Fruit fly (Drosophila melanogaster) whole organism, embryonic: ENCODE measurements around the gene Dtg.
A peak's percentile ranks its signal among the peaks of the same experiment; 100 is the strongest.

Source experiments
- Bgb ChIP-seq: fragments of 200-800 bp; sonication (Bioruptor generic); IDR thresholded peaks from 2 replicates; pipeline ENCODE4 v1.3.6; 2022; ENCODE audit warnings: missing biosample characterization, missing genetic modification characterization; ENCODE audit not compliant: partially characterized antibody
- CG10147 ChIP-seq: fragments of 200-800 bp; sonication (Bioruptor generic); optimal IDR thresholded peaks from 2 replicates; lab custom pipeline; 2019; ENCODE audit warnings: missing biosample characterization, mild to moderate bottlenecking, missing genetic modification characterization, moderate library complexity
- CG11560 ChIP-seq: fragments of 200-800 bp; sonication (Bioruptor generic); IDR thresholded peaks from 3 replicates; pipeline ENCODE4 v1.3.6; 2022; ENCODE audit warnings: missing biosample characterization, missing genetic modification characterization
- CG16815 ChIP-seq: fragments of 200-800 bp; sonication (Bioruptor generic); optimal IDR thresholded peaks from 3 replicates; lab custom pipeline; 2017; ENCODE audit warnings: missing biosample characterization, mild to moderate bottlenecking, missing genetic modification characterization
- CG31365 ChIP-seq: fragments of 200-800 bp; sonication (Bioruptor generic); optimal IDR thresholded peaks from 2 replicates; lab custom pipeline; 2018; ENCODE audit warnings: missing biosample characterization, mild to moderate bottlenecking, missing genetic modification characterization
- CG34224 ChIP-seq: fragments of 200-800 bp; sonication (Bioruptor generic); IDR thresholded peaks from 3 replicates; pipeline ENCODE4 v1.3.6; 2022; ENCODE audit warnings: missing biosample characterization, missing genetic modification characterization; ENCODE audit not compliant: partially characterized antibody
- CG42726 ChIP-seq: fragments of 200-800 bp; sonication (Bioruptor generic); IDR thresholded peaks from 2 replicates; pipeline ENCODE4 v1.3.6; 2022; ENCODE audit warnings: missing biosample characterization, missing genetic modification characterization; ENCODE audit not compliant: partially characterized antibody
- CG4282 ChIP-seq: fragments of 200-800 bp; sonication (Bioruptor generic); optimal IDR thresholded peaks from 2 replicates; lab custom pipeline; 2016; ENCODE audit warnings: missing biosample characterization, missing genetic modification characterization
- CG5245 ChIP-seq: fragments of 200-800 bp; sonication (Bioruptor generic); optimal IDR thresholded peaks from 3 replicates; lab custom pipeline; 2016; ENCODE audit warnings: missing biosample characterization, missing genetic modification characterization
- CG6254 ChIP-seq: fragments of 200-800 bp; sonication (Bioruptor generic); optimal IDR thresholded peaks from 3 replicates; lab custom pipeline; 2017; ENCODE audit warnings: mild to moderate bottlenecking, missing biosample characterization, missing genetic modification reagents, missing genetic modification characterization
- CG6654 ChIP-seq: fragments of 200-800 bp; sonication (Bioruptor generic); optimal IDR thresholded peaks from 2 replicates; lab custom pipeline; 2017; ENCODE audit warnings: missing biosample characterization, mild to moderate bottlenecking, missing genetic modification characterization
- CG7839 ChIP-seq: fragments of 200-800 bp; sonication (Bioruptor generic); optimal IDR thresholded peaks from 3 replicates; lab custom pipeline; 2018; ENCODE audit warnings: missing biosample characterization, mild to moderate bottlenecking, missing genetic modification characterization, moderate library complexity
- CG7928 ChIP-seq: fragments of 200-800 bp; sonication (Bioruptor generic); optimal IDR thresholded peaks from 2 replicates; lab custom pipeline; 2017; ENCODE audit warnings: missing biosample characterization, mild to moderate bottlenecking, missing genetic modification characterization
- CG7987 ChIP-seq: fragments of 200-800 bp; sonication (Bioruptor generic); optimal IDR thresholded peaks from 2 replicates; lab custom pipeline; 2018; ENCODE audit warnings: missing biosample characterization, mild to moderate bottlenecking, missing genetic modification characterization, moderate library complexity
- CG8290 ChIP-seq, 3 experiments: fragments of 200-800 bp; sonication (Bioruptor generic); optimal IDR thresholded peaks; 2 replicates each; lab custom pipeline; 2016 to 2019; ENCODE audit warnings: missing biosample characterization in 3 of 3, missing genetic modification characterization in 3 of 3, mild to moderate bottlenecking in 2 of 3, moderate library complexity in 1 of 3
- CTCF ChIP-seq: fragments of 200-800 bp; sonication (Bioruptor generic); optimal IDR thresholded peaks from 2 replicates; lab custom pipeline; 2017; ENCODE audit warnings: missing biosample characterization, mild to moderate bottlenecking, missing genetic modification characterization, moderate library complexity
- Camta ChIP-seq: fragments of 200-800 bp; sonication (Bioruptor generic); optimal IDR thresholded peaks from 2 replicates; lab custom pipeline; 2016; ENCODE audit warnings: missing biosample characterization, missing genetic modification characterization
- CkIIα-i1 ChIP-seq: fragments of 200-800 bp; sonication (Bioruptor generic); IDR thresholded peaks from 2 replicates; pipeline ENCODE4 v1.3.6; 2022; ENCODE audit warnings: missing biosample characterization, missing genetic modification characterization
- D19B ChIP-seq: fragments of 200-800 bp; sonication (Bioruptor generic); optimal IDR thresholded peaks from 2 replicates; lab custom pipeline; 2017; ENCODE audit warnings: missing biosample characterization, mild to moderate bottlenecking, missing genetic modification characterization
- Dip3 ChIP-seq: fragments of 200-800 bp; sonication (Bioruptor generic); optimal IDR thresholded peaks from 3 replicates; lab custom pipeline; 2016; ENCODE audit warnings: missing biosample characterization, missing genetic modification characterization
- Dref ChIP-seq: fragments of 200-800 bp; sonication (Bioruptor generic); IDR thresholded peaks from 2 replicates; pipeline ENCODE4 v1.3.6; 2022; ENCODE audit warnings: missing biosample characterization, missing genetic modification characterization
- Hand ChIP-seq: fragments of 200-800 bp; sonication (Bioruptor generic); optimal IDR thresholded peaks from 2 replicates; lab custom pipeline; 2017; ENCODE audit warnings: mild to moderate bottlenecking, missing biosample characterization, missing genetic modification reagents, missing genetic modification characterization
- Med ChIP-seq: fragments of 200-800 bp; sonication (Bioruptor generic); peaks from one replicate; lab custom pipeline; 2016; ENCODE audit warnings: missing biosample characterization, missing genetic modification characterization, mild to moderate bottlenecking, inconsistent platforms, moderate library complexity
- Ravus ChIP-seq: fragments of 200-800 bp; sonication (Bioruptor generic); IDR thresholded peaks from 2 replicates; pipeline ENCODE4 v1.3.6; 2022; ENCODE audit warnings: missing biosample characterization, missing genetic modification characterization
- Scr ChIP-seq: fragments of 200-800 bp; sonication (Bioruptor generic); IDR thresholded peaks from 2 replicates; pipeline ENCODE4 v1.3.6; 2022; ENCODE audit warnings: missing biosample characterization, missing genetic modification characterization; ENCODE audit not compliant: partially characterized antibody
- ab ChIP-seq: fragments of 200-800 bp; sonication (Bioruptor generic); optimal IDR thresholded peaks from 2 replicates; lab custom pipeline; 2016; ENCODE audit warnings: missing biosample characterization, missing genetic modification characterization
- bigmax ChIP-seq: fragments of 200-800 bp; sonication (Bioruptor generic); optimal IDR thresholded peaks from 2 replicates; lab custom pipeline; 2018; ENCODE audit warnings: missing biosample characterization, mild to moderate bottlenecking, missing genetic modification characterization
- cas ChIP-seq: fragments of 200-800 bp; sonication (Bioruptor generic); IDR thresholded peaks from 2 replicates; pipeline ENCODE4 v1.3.6; 2022; ENCODE audit warnings: missing biosample characterization, missing genetic modification characterization
- cato ChIP-seq: fragments of 200-800 bp; sonication (Bioruptor generic); optimal IDR thresholded peaks from 2 replicates; lab custom pipeline; 2016; ENCODE audit warnings: missing biosample characterization, missing genetic modification characterization, borderline replicate concordance
- dati ChIP-seq: fragments of 200-800 bp; sonication (Bioruptor generic); IDR thresholded peaks from 2 replicates; pipeline ENCODE4 v1.3.6; 2022; ENCODE audit warnings: missing biosample characterization, missing genetic modification characterization
- dmrt99B ChIP-seq: fragments of 200-800 bp; sonication (Bioruptor generic); optimal IDR thresholded peaks from 2 replicates; lab custom pipeline; 2018; ENCODE audit warnings: missing biosample characterization, mild to moderate bottlenecking, missing genetic modification characterization, moderate library complexity
- ems ChIP-seq: fragments of 200-800 bp; sonication (Bioruptor generic); optimal IDR thresholded peaks from 3 replicates; lab custom pipeline; 2016; ENCODE audit warnings: missing biosample characterization, missing genetic modification characterization
- en ChIP-seq: fragments of 200-800 bp; sonication (Bioruptor generic); optimal IDR thresholded peaks from 2 replicates; lab custom pipeline; 2016; ENCODE audit warnings: missing biosample characterization, missing genetic modification characterization
- ewg ChIP-seq: fragments of 200-800 bp; sonication (Bioruptor generic); optimal IDR thresholded peaks from 3 replicates; lab custom pipeline; 2017; ENCODE audit warnings: mild to moderate bottlenecking, missing biosample characterization, missing genetic modification reagents, missing genetic modification characterization
- gem ChIP-seq: fragments of 200-800 bp; sonication (Bioruptor generic); optimal IDR thresholded peaks from 2 replicates; lab custom pipeline; 2019; ENCODE audit warnings: missing biosample characterization, mild to moderate bottlenecking, missing genetic modification characterization, moderate library complexity
- gt ChIP-seq: fragments of 200-800 bp; sonication (Bioruptor generic); IDR thresholded peaks from 2 replicates; pipeline ENCODE4 v1.3.6; 2022; ENCODE audit warnings: missing biosample characterization, missing genetic modification characterization
- hb ChIP-seq: fragments of 200-800 bp; sonication (Bioruptor generic); IDR thresholded peaks from 3 replicates; pipeline ENCODE4 v1.3.6; 2022; ENCODE audit warnings: missing biosample characterization, missing genetic modification characterization; ENCODE audit not compliant: partially characterized antibody
- inv ChIP-seq: fragments of 200-800 bp; sonication (Bioruptor generic); IDR thresholded peaks from 2 replicates; pipeline ENCODE4 v1.3.6; 2022; ENCODE audit warnings: missing biosample characterization, missing genetic modification characterization; ENCODE audit not compliant: partially characterized antibody
- kay ChIP-seq: fragments of 200-800 bp; sonication (Bioruptor generic); optimal IDR thresholded peaks from 2 replicates; lab custom pipeline; 2016; ENCODE audit warnings: missing biosample characterization, missing genetic modification characterization
- kni ChIP-seq: fragments of 200-800 bp; sonication (Bioruptor generic); optimal IDR thresholded peaks from 3 replicates; lab custom pipeline; 2017; ENCODE audit warnings: mild to moderate bottlenecking, missing biosample characterization, missing genetic modification reagents, missing genetic modification characterization
- lmd ChIP-seq: fragments of 200-800 bp; sonication (Bioruptor generic); IDR thresholded peaks from 2 replicates; pipeline ENCODE4 v1.3.6; 2022; ENCODE audit warnings: missing biosample characterization, missing genetic modification characterization
- lola ChIP-seq, 3 experiments: fragments of >200 bp in 2 of 3; fragments of 200-800 bp in 1 of 3; sonication (Bioruptor generic) in 1 of 3; optimal IDR thresholded peaks; 2 replicates each; lab custom pipeline; 2017 to 2019; ENCODE audit warnings: missing biosample characterization in 3 of 3, missing genetic modification characterization in 3 of 3, mild to moderate bottlenecking in 1 of 3, moderate library complexity in 1 of 3
- mam ChIP-seq: fragments of 200-800 bp; sonication (Bioruptor generic); optimal IDR thresholded peaks from 3 replicates; lab custom pipeline; 2016; ENCODE audit warnings: missing biosample characterization, missing genetic modification characterization
- odd ChIP-seq: fragments of 200-800 bp; sonication (Bioruptor generic); optimal IDR thresholded peaks from 2 replicates; lab custom pipeline; 2017; ENCODE audit warnings: missing biosample characterization, mild to moderate bottlenecking, missing genetic modification characterization
- pita ChIP-seq: fragments of 200-800 bp; sonication (Bioruptor generic); optimal IDR thresholded peaks from 2 replicates; lab custom pipeline; 2017; ENCODE audit warnings: missing biosample characterization, mild to moderate bottlenecking, missing genetic modification characterization
- pros ChIP-seq: fragments of 200-800 bp; sonication (Bioruptor generic); optimal IDR thresholded peaks from 3 replicates; lab custom pipeline; 2019; ENCODE audit warnings: missing biosample characterization, mild to moderate bottlenecking, missing genetic modification characterization, moderate library complexity
- stc ChIP-seq: fragments of 200-800 bp; sonication (Bioruptor generic); IDR thresholded peaks from 2 replicates; pipeline ENCODE4 v1.3.6; 2022; ENCODE audit warnings: missing biosample characterization, missing genetic modification characterization
- stwl ChIP-seq: fragments of 200-800 bp; sonication (Bioruptor generic); optimal IDR thresholded peaks from 3 replicates; lab custom pipeline; 2018; ENCODE audit warnings: missing biosample characterization, mild to moderate bottlenecking, missing genetic modification characterization, moderate library complexity
- wdn ChIP-seq: fragments of 200-800 bp; sonication (Bioruptor generic); IDR thresholded peaks from 2 replicates; pipeline ENCODE4 v1.3.6; 2022; ENCODE audit warnings: missing biosample characterization, missing genetic modification characterization
- wek ChIP-seq: fragments of 200-800 bp; sonication (Bioruptor generic); optimal IDR thresholded peaks from 3 replicates; lab custom pipeline; 2018; ENCODE audit warnings: missing biosample characterization, mild to moderate bottlenecking, missing genetic modification characterization, moderate library complexity

The Dtg gene

dm6 chr3R:12637961-12638531 lies 9.8 kb upstream of the Dtg start, which contains the start of gene CG11608 (continued):
- TF ChIP-seq CG6654 (GFP tag; lab: Kevin White, UChicago) (no peak), ewg (GFP tag; lab: Kevin White, UChicago) (no peak), wek (GFP tag; lab: Kevin White, UChicago) (no peak), lola (GFP tag; optimal IDR thresholded peaks at IDR 0.05; lab: Kevin White, UChicago) (no peak), CkIIα-i1 (GFP tag; lab: Robert Waterston, UW) (no peak), Bgb (GFP tag; lab: Robert Waterston, UW) (peak; percentile 67), hb (no peak), CG16815 (GFP tag; lab: Kevin White, UChicago) (no peak), CG31365 (tag; lab: Kevin White, UChicago) (peak; percentile 90), CG10147 (GFP tag; lab: Kevin White, UChicago) (no peak), Scr (GFP tag; lab: Robert Waterston, UW) (no peak), Ravus (GFP tag; lab: Robert Waterston, UW) (no peak), bigmax (no peak), en (GFP tag; lab: Kevin White, UChicago) (no peak), CG7839 (tag; lab: Kevin White, UChicago) (no peak), Hand (no peak), CG5245 (no peak), pita (peak; percentile 34), dati (GFP tag; lab: Robert Waterston, UW) (no peak), wdn (GFP tag; lab: Robert Waterston, UW) (no peak), inv (GFP tag; lab: Robert Waterston, UW) (no peak), stc (GFP tag; lab: Robert Waterston, UW) (no peak), CTCF (GFP tag; lab: Kevin White, UChicago) (peak; percentile 79), dmrt99B (tag; lab: Kevin White, UChicago) (no peak), Dref (GFP tag; lab: Robert Waterston, UW) (no peak), CG7987 (GFP tag; lab: Kevin White, UChicago) (no peak), CG6254 (GFP tag; lab: Kevin White, UChicago) (no peak), CG11560 (tag; lab: Robert Waterston, UW) (no peak), ab (GFP tag; lab: Kevin White, UChicago) (no peak), D19B (GFP tag; lab: Kevin White, UChicago) (no peak), Med (peak; percentile 19), cas (GFP tag; lab: Robert Waterston, UW) (no peak), kay (no peak), Dip3 (GFP tag; lab: Kevin White, UChicago) (no peak), CG4282 (GFP tag; lab: Kevin White, UChicago) (no peak), CG8290 (GFP tag; optimal IDR thresholded peaks at IDR 0.05; lab: Kevin White, UChicago) (peak; percentile 91), CG8290 (tag; optimal IDR thresholded peaks at IDR 0.05; lab: Kevin White, UChicago) (no peak), CG7928 (GFP tag; lab: Kevin White, UChicago) (no peak), odd (GFP tag; lab: Kevin White, UChicago) (no peak), gt (no peak), mam (GFP tag; lab: Kevin White, UChicago) (no peak), stwl (tag; lab: Kevin White, UChicago) (peak; percentile 41), kni (GFP tag; lab: Kevin White, UChicago) (no peak), Camta (GFP tag; lab: Kevin White, UChicago) (no peak), ems (GFP tag; lab: Kevin White, UChicago) (no peak), pros (no peak), CG42726 (GFP tag; lab: Robert Waterston, UW) (0 out of 2 replicates have a peak, but pooled peaks have one; percentile 34), lmd (GFP tag; lab: Robert Waterston, UW) (no peak), gem (tag; lab: Kevin White, UChicago) (no peak), cato (GFP tag; lab: Kevin White, UChicago) (no peak), CG34224 (no peak)
